Worm (Caenorhabditis elegans) whole organism, L1 larva: Measurements from ENCODE around the gene F59B1.4.

Source experiments
- aly-2 ChIP-seq: fragments of 150-350 bp; optimal IDR thresholded peaks from 2 replicates; lab custom pipeline; 2014; ENCODE audit warnings: missing biosample characterization, missing genetic modification characterization
- lir-3 ChIP-seq: sonication (generic microtip); optimal IDR thresholded peaks from 2 replicates; lab custom pipeline; 2016; ENCODE audit warnings: mild to moderate bottlenecking, missing genetic modification characterization, moderate library complexity, missing compliant biosample characterization; ENCODE audit not compliant: poor library complexity
- nhr-12 ChIP-seq: sonication (generic microtip); optimal IDR thresholded peaks from 2 replicates; lab custom pipeline; 2017; ENCODE audit warnings: missing biosample characterization, missing genetic modification characterization
- nhr-19 ChIP-seq: fragments of 200-800 bp; sonication (Bioruptor generic); conservative IDR thresholded peaks from 2 replicates; pipeline ENCODE4 v1.3.6; 2022; ENCODE audit warnings: missing genetic modification characterization, missing compliant biosample characterization
- nhr-28 ChIP-seq: fragments of 150-350 bp; optimal IDR thresholded peaks from 2 replicates; lab custom pipeline; 2014; ENCODE audit warnings: missing biosample characterization, missing genetic modification characterization
- nhr-76 ChIP-seq: sonication (generic microtip); optimal IDR thresholded peaks from 2 replicates; lab custom pipeline; 2017; ENCODE audit warnings: missing biosample characterization, missing genetic modification characterization
- pqm-1 ChIP-seq: sonication (generic microtip); optimal IDR thresholded peaks from 3 replicates; lab custom pipeline; 2017; ENCODE audit warnings: missing biosample characterization, missing genetic modification characterization
- tbx-2 ChIP-seq: sonication (generic microtip); optimal IDR thresholded peaks from 2 replicates; lab custom pipeline; 2016; ENCODE audit warnings: missing genetic modification characterization, missing compliant biosample characterization
- unc-130 ChIP-seq: fragments of 150-350 bp; optimal IDR thresholded peaks from 2 replicates; lab custom pipeline; 2017; ENCODE audit warnings: missing biosample characterization, missing genetic modification characterization, inconsistent platforms

ce11 chrV:3644193-3644693 is 17.4 kb upstream of the F59B1.4 start, which contains the start of gene F59B1.8:
- TF ChIP-seq tbx-2 (tag; lab: Kevin White, UChicago) (no peak), nhr-19 (GFP tag; lab: Robert Waterston, UW) (peak; percentile 53), nhr-76 (tag; lab: Kevin White, UChicago) (no peak), nhr-28 (tag; lab: Kevin White, UChicago) (no peak), lir-3 (tag; lab: Kevin White, UChicago) (no peak), aly-2 (no peak), nhr-12 (tag; lab: Kevin White, UChicago) (no peak), pqm-1 (tag; lab: Kevin White, UChicago) (no peak), unc-130 (tag; lab: Kevin White, UChicago) (no peak)
